Worm (Caenorhabditis elegans) whole organism, late embryonic: Measurements from ENCODE around the gene rbg-3.
A peak's percentile ranks its signal among the peaks of the same experiment; 100 is the strongest.

Experiments
- C08G9.2 ChIP-seq: sonication (generic microtip); optimal IDR thresholded peaks from 2 replicates; lab custom pipeline; 2016; ENCODE audit warnings: mild to moderate bottlenecking, missing genetic modification characterization, moderate library complexity, missing compliant biosample characterization
- C38D4.7 ChIP-seq: fragments of 200-800 bp; sonication (Bioruptor generic); optimal IDR thresholded peaks from 2 replicates; lab custom pipeline; 2018; ENCODE audit warnings: mild to moderate bottlenecking, missing genetic modification characterization, moderate library complexity, missing compliant biosample characterization
- T23F11.4 ChIP-seq: fragments of 200-800 bp; sonication (Bioruptor generic); optimal IDR thresholded peaks from 2 replicates; lab custom pipeline; 2018; ENCODE audit warnings: mild to moderate bottlenecking, missing genetic modification characterization, missing compliant biosample characterization
- Y22D7AL.16 ChIP-seq: sonication (generic microtip); optimal IDR thresholded peaks from 2 replicates; lab custom pipeline; 2016; ENCODE audit warnings: missing genetic modification characterization, missing compliant biosample characterization
- ama-1 ChIP-seq: fragments of 150-350 bp; optimal IDR thresholded peaks from 2 replicates; lab custom pipeline; 2014
- ceh-14 ChIP-seq: sonication (generic microtip); optimal IDR thresholded peaks from 2 replicates; lab custom pipeline; 2016; ENCODE audit warnings: missing genotype, missing genetic modification characterization, missing compliant biosample characterization
- ceh-18 ChIP-seq: sonication (generic microtip); optimal IDR thresholded peaks from 2 replicates; lab custom pipeline; 2016; ENCODE audit warnings: missing genetic modification characterization, missing compliant biosample characterization
- ceh-24 ChIP-seq: sonication (generic microtip); optimal IDR thresholded peaks from 2 replicates; lab custom pipeline; 2016; ENCODE audit warnings: mild to moderate bottlenecking, missing genetic modification characterization, missing compliant biosample characterization
- ceh-30 ChIP-seq: fragments of 150-350 bp; optimal IDR thresholded peaks from 2 replicates; lab custom pipeline; 2014; ENCODE audit warnings: missing biosample characterization, missing genetic modification characterization
- ceh-31 ChIP-seq: sonication (generic microtip); optimal IDR thresholded peaks from 2 replicates; lab custom pipeline; 2016; ENCODE audit warnings: missing genetic modification characterization, missing compliant biosample characterization
- ceh-34 ChIP-seq: sonication (generic microtip); optimal IDR thresholded peaks from 2 replicates; lab custom pipeline; 2016; ENCODE audit warnings: mild to moderate bottlenecking, missing genetic modification characterization, missing compliant biosample characterization
- ceh-48 ChIP-seq: sonication (generic microtip); optimal IDR thresholded peaks from 2 replicates; lab custom pipeline; 2016; ENCODE audit warnings: missing genetic modification characterization, inconsistent platforms, missing compliant biosample characterization
- che-1 ChIP-seq: sonication (generic microtip); optimal IDR thresholded peaks from 2 replicates; lab custom pipeline; 2016; ENCODE audit warnings: mild to moderate bottlenecking, missing genetic modification characterization, missing compliant biosample characterization
- dmd-4 ChIP-seq: sonication (generic microtip); optimal IDR thresholded peaks from 2 replicates; lab custom pipeline; 2016; ENCODE audit warnings: borderline replicate concordance, missing genetic modification characterization, missing compliant biosample characterization
- dve-1 ChIP-seq: sonication (generic microtip); optimal IDR thresholded peaks from 2 replicates; lab custom pipeline; 2017; ENCODE audit warnings: antibody characterized with exemption, mild to moderate bottlenecking, missing genetic modification characterization, missing compliant biosample characterization
- fkh-6 ChIP-seq: sonication (generic microtip); optimal IDR thresholded peaks from 2 replicates; lab custom pipeline; 2016; ENCODE audit warnings: missing genetic modification characterization, missing compliant biosample characterization
- hlh-15 ChIP-seq: sonication (generic microtip); optimal IDR thresholded peaks from 2 replicates; lab custom pipeline; 2016; ENCODE audit warnings: missing genetic modification characterization, missing compliant biosample characterization
- hlh-30 ChIP-seq: sonication (generic microtip); optimal IDR thresholded peaks from 2 replicates; lab custom pipeline; 2017; ENCODE audit warnings: antibody characterized with exemption, missing genetic modification characterization, missing compliant biosample characterization; ENCODE audit not compliant: insufficient read depth
- lin-11 ChIP-seq: fragments of 200-800 bp; sonication (Bioruptor generic); optimal IDR thresholded peaks from 2 replicates; lab custom pipeline; 2018; ENCODE audit warnings: mild to moderate bottlenecking, missing genetic modification characterization, missing compliant biosample characterization
- nfya-1 ChIP-seq: sonication (generic microtip); optimal IDR thresholded peaks from 2 replicates; lab custom pipeline; 2017; ENCODE audit warnings: missing genetic modification characterization, mild to moderate bottlenecking, missing compliant biosample characterization, antibody characterized with exemption, moderate library complexity
- pat-9 ChIP-seq: fragments of 200-800 bp; sonication (Bioruptor generic); optimal IDR thresholded peaks from 2 replicates; lab custom pipeline; 2018; ENCODE audit warnings: mild to moderate bottlenecking, missing genetic modification characterization, moderate library complexity, missing compliant biosample characterization
- pqm-1 ChIP-seq: sonication (generic microtip); optimal IDR thresholded peaks from 2 replicates; lab custom pipeline; 2016; ENCODE audit warnings: missing genetic modification characterization, missing compliant biosample characterization
- pros-1 ChIP-seq: fragments of 150-350 bp; optimal IDR thresholded peaks from 2 replicates; lab custom pipeline; 2014; ENCODE audit warnings: missing biosample characterization, missing genetic modification reagents, missing genetic modification characterization
- sox-2 ChIP-seq: fragments of 200-800 bp; sonication (Bioruptor generic); IDR thresholded peaks from 2 replicates; pipeline ENCODE4 v1.3.6; 2022; ENCODE audit warnings: missing genetic modification reagents, missing genetic modification characterization, missing compliant biosample characterization
- sox-4 ChIP-seq: sonication (generic microtip); optimal IDR thresholded peaks from 2 replicates; lab custom pipeline; 2017; ENCODE audit warnings: mild to moderate bottlenecking, missing genetic modification characterization, inconsistent platforms, missing compliant biosample characterization
- unc-86 ChIP-seq: sonication (generic microtip); optimal IDR thresholded peaks from 2 replicates; lab custom pipeline; 2016; ENCODE audit warnings: missing genetic modification characterization, missing compliant biosample characterization
- zip-5 ChIP-seq: sonication (generic microtip); optimal IDR thresholded peaks from 2 replicates; lab custom pipeline; 2016; ENCODE audit warnings: missing genetic modification characterization, missing compliant biosample characterization

The rbg-3 gene

ce11 chrIII:4796536-4796935 is 42.3 kb downstream of the rbg-3 start, which contains the start of gene tag-325:
tag-325 (plus strand) TSS chrIII:4796836.
- TF ChIP-seq hlh-30 (tag; lab: Kevin White, UChicago) (peak; percentile 15), C38D4.7 (no peak), dve-1 (no peak), hlh-15 (tag; lab: Kevin White, UChicago) (no peak)

ce11 chrIII:4802707-4803106 is 48.5 kb downstream of the rbg-3 start, which contains the start of gene metl-5:
metl-5 (plus strand) TSS chrIII:4803007.
- TF ChIP-seq lin-11 (tag; lab: Kevin White, UChicago) (no peak), pat-9 (tag; lab: Kevin White, UChicago) (no peak), ceh-30 (tag; lab: Kevin White, UChicago) (no peak), T23F11.4 (GFP tag; lab: Kevin White, UChicago) (no peak), ceh-34 (no peak), dmd-4 (tag; lab: Kevin White, UChicago) (no peak), Y22D7AL.16 (tag; lab: Kevin White, UChicago) (no peak), fkh-6 (tag; lab: Kevin White, UChicago) (no peak), unc-86 (tag; lab: Kevin White, UChicago) (no peak), C38D4.7 (no peak), pqm-1 (tag; lab: Kevin White, UChicago) (no peak)

- TF ChIP-seq pros-1 (tag; lab: Kevin White, UChicago) (no peak), ceh-18 (tag; lab: Kevin White, UChicago) (no peak), ceh-14 (tag; lab: Kevin White, UChicago) (no peak), che-1 (tag; lab: Kevin White, UChicago) (no peak), ceh-24 (no peak), zip-5 (no peak), sox-4 (tag; lab: Kevin White, UChicago) (no peak), T23F11.4 (GFP tag; lab: Kevin White, UChicago) (no peak), ceh-31 (tag; lab: Kevin White, UChicago) (no peak), C08G9.2 (tag; lab: Kevin White, UChicago) (no peak), ceh-34 (no peak), lin-11 (tag; lab: Kevin White, UChicago) (no peak), hlh-30 (tag; lab: Kevin White, UChicago) (no peak), pqm-1 (tag; lab: Kevin White, UChicago) (no peak), pat-9 (tag; lab: Kevin White, UChicago) (no peak), nfya-1 (tag; lab: Kevin White, UChicago) (no peak), ceh-48 (tag; lab: Kevin White, UChicago) (no peak), sox-2 (GFP tag; lab: Robert Waterston, UW) (no peak), ama-1 (lab: Kevin White, UChicago) (no peak)
- TF ChIP-seq, all 69 proteins: peak for 0
Measured at ce11 chrIII:4806345-4806744, 52.1 kb downstream of the rbg-3 start.
